Fruit fly (Drosophila melanogaster): Measurements from ENCODE around the gene Gal.

Gene Gal

dm6 chr2L:6019352-6020131 lies 12.9 kb upstream of the Gal start, which contains the start of gene H2.0 (continued):
- TF ChIP-seq CG7928 (GFP tag; optimal IDR thresholded peaks at IDR 0.05), result no peak
- TF ChIP-seq Ssrp (tag; optimal IDR thresholded peaks at IDR 0.05), result no peak
- no peak for TF ChIP-seq B-H2 (GFP tag; optimal IDR thresholded peaks at IDR 0.05)
- TF ChIP-seq ash1 (GFP tag; optimal IDR thresholded peaks at IDR 0.05), result no peak
- 0 out of 2 replicates have a peak, but pooled peaks have one; percentile 11 for TF ChIP-seq Rfx (GFP tag; IDR thresholded peaks at IDR 0.05)
- TF ChIP-seq corto (GFP tag; optimal IDR thresholded peaks at IDR 0.05), result no peak
- TF ChIP-seq CG31441 (GFP tag; IDR thresholded peaks at IDR 0.05), result peak; percentile 44
- TF ChIP-seq CG11456 (GFP tag; IDR thresholded peaks at IDR 0.05), result 0 out of 3 replicates have a peak, but pooled peaks have one; percentile 34
- TF ChIP-seq abd-A (tag; optimal IDR thresholded peaks at IDR 0.05), result peak; percentile 52
- TF ChIP-seq CG18764 (GFP tag; optimal IDR thresholded peaks at IDR 0.05), result no peak
- no peak for TF ChIP-seq tup (GFP tag; optimal IDR thresholded peaks at IDR 0.05)
- TF ChIP-seq Meics (GFP tag; optimal IDR thresholded peaks at IDR 0.05), result no peak
- no peak for TF ChIP-seq CG6683 (GFP tag; optimal IDR thresholded peaks at IDR 0.05)
- no peak for TF ChIP-seq NFAT (GFP tag; IDR thresholded peaks at IDR 0.05)
- TF ChIP-seq peb (GFP tag; IDR thresholded peaks at IDR 0.05), result no peak
- TF ChIP-seq CG34422 (GFP tag; IDR thresholded peaks at IDR 0.05), result no peak
- peak in 1 of 3 experiments; percentile 65 for TF ChIP-seq lola (GFP tag; optimal IDR thresholded peaks at IDR 0.05)
- TF ChIP-seq Atf3 (GFP tag; optimal IDR thresholded peaks at IDR 0.05), result no peak
- TF ChIP-seq Neu2 (GFP tag; optimal IDR thresholded peaks at IDR 0.05; ENCODE audit: borderline replicate concordance), result no peak
- TF ChIP-seq shn (GFP tag; optimal IDR thresholded peaks at IDR 0.05), result peak; percentile 11
- TF ChIP-seq pb (GFP tag; optimal IDR thresholded peaks at IDR 0.05), result no peak
- TF ChIP-seq Camta (GFP tag; optimal IDR thresholded peaks at IDR 0.05), result no peak
- no peak for TF ChIP-seq CG10147 (GFP tag; optimal IDR thresholded peaks at IDR 0.05)
- no peak for TF ChIP-seq dati (GFP tag; IDR thresholded peaks at IDR 0.05)
- TF ChIP-seq lbe (GFP tag; optimal IDR thresholded peaks at IDR 0.05), result no peak
- TF ChIP-seq Atf-2 (GFP tag; optimal IDR thresholded peaks at IDR 0.05), result peak; percentile 25
- no peak for TF ChIP-seq CG14965 (GFP tag; optimal IDR thresholded peaks at IDR 0.05; ENCODE audit: borderline replicate concordance)
- no peak for TF ChIP-seq HmgZ (tag; optimal IDR thresholded peaks at IDR 0.05)
- no peak for TF ChIP-seq gsb (GFP tag; IDR thresholded peaks at IDR 0.05)
- no peak for TF ChIP-seq CG7745 (tag; optimal IDR thresholded peaks at IDR 0.05)
- TF ChIP-seq chm (GFP tag; IDR thresholded peaks at IDR 0.05), result no peak
- TF ChIP-seq Ada2b (GFP tag; IDR thresholded peaks at IDR 0.05), result no peak
- TF ChIP-seq ERR (GFP tag; optimal IDR thresholded peaks at IDR 0.05), result no peak
- TF ChIP-seq CG10274 (GFP tag; optimal IDR thresholded peaks at IDR 0.05), result no peak
- peak; percentile 1 for TF ChIP-seq Hmr (GFP tag; optimal IDR thresholded peaks at IDR 0.05)
- no peak for TF ChIP-seq Atf6 (GFP tag; IDR thresholded peaks at IDR 0.05)
- no peak for TF ChIP-seq CG32767 (GFP tag; IDR thresholded peaks at IDR 0.05)
- no peak for TF ChIP-seq CG34376 (GFP tag; optimal IDR thresholded peaks at IDR 0.05)
- TF ChIP-seq slbo (GFP tag; IDR thresholded peaks at IDR 0.05), result no peak
- no peak for TF ChIP-seq CG6175 (GFP tag; IDR thresholded peaks at IDR 0.05)
- TF ChIP-seq dan (GFP tag; IDR thresholded peaks at IDR 0.05), result no peak
- TF ChIP-seq wek (GFP tag; optimal IDR thresholded peaks at IDR 0.05), result no peak
- peak; percentile 74 for TF ChIP-seq kni (GFP tag; optimal IDR thresholded peaks at IDR 0.05)
- TF ChIP-seq en (GFP tag; optimal IDR thresholded peaks at IDR 0.05), result no peak
- no peak for TF ChIP-seq CG17359 (tag; optimal IDR thresholded peaks at IDR 0.05)
- no peak for TF ChIP-seq HLH3B (GFP tag; IDR thresholded peaks at IDR 0.05)
- no peak for TF ChIP-seq scrt (GFP tag; optimal IDR thresholded peaks at IDR 0.05)
- no peak for TF ChIP-seq CHES-1-like (GFP tag; optimal IDR thresholded peaks at IDR 0.05)
- TF ChIP-seq dysf (GFP tag; IDR thresholded peaks at IDR 0.05), result no peak
- TF ChIP-seq her (GFP tag; optimal IDR thresholded peaks at IDR 0.05), result no peak

All from whole organism, embryonic.